Worm (Caenorhabditis elegans): ENCODE data around the gene nhr-283.
"Not testable (repeated sequence)": the region's sequence is repeated elsewhere in the genome, so short reads cannot be mapped to it uniquely, and the experiment has no call there.

The nhr-283 gene

DNA sequence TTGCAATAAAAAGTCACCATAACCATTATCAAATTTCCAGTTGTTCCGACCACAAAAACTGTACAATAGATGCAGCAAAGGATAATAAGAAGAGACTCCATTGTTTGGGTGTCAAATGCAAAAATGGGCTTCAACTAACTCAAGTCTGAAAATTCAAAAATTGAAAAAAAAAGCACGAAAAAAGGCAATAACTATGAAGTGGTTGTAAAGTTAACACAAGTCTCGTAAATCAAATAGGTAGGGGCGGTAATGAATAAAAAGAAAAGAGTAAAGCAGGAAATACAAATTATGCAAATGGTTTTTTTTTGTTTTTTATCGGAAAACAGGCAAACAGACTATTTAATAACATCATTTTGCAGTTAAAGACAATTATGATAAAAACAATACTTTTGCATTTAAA is 30.9 kb upstream of the nhr-283 start, which contains the start of gene srsx-38:
Gene srsx-38, minus strand, starts transcription at position 101 of the 400 bp plus-strand sequence.
- not testable (repeated sequence) for TF ChIP-seq klf-2 (GFP tag; conservative IDR thresholded peaks at IDR 0.05); tab-1 (GFP tag; IDR thresholded peaks at IDR 0.05); ztf-23 (GFP tag; IDR thresholded peaks at IDR 0.05)

DNA sequence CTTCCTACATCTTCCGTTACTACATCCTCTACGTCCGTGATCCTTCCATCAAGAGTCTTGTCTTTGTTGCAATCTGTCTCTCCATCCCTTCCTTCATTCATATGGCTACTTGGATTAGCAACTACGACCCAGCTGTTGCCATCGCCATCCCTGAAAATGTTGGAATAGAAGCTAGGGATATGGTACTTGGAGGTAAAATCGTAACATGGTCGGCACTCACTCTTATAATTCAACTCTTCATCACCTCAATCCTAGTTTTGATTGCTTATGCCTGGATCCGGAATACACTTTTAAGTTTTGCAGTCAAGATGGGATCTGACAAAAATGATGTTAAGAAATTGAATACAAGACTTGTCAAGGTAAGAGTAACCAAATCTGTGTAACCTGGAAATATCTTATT is 27.2 kb upstream of the nhr-283 start, which contains the start of gene T26E4.18:
Gene T26E4.18, minus strand, starts transcription at position 101 of the 400 bp plus-strand sequence.
- TF ChIP-seq klf-2 (GFP tag; conservative IDR thresholded peaks at IDR 0.05); tab-1 (GFP tag; IDR thresholded peaks at IDR 0.05); T22C8.4 (GFP tag; IDR thresholded peaks at IDR 0.05): not testable (repeated sequence)

DNA sequence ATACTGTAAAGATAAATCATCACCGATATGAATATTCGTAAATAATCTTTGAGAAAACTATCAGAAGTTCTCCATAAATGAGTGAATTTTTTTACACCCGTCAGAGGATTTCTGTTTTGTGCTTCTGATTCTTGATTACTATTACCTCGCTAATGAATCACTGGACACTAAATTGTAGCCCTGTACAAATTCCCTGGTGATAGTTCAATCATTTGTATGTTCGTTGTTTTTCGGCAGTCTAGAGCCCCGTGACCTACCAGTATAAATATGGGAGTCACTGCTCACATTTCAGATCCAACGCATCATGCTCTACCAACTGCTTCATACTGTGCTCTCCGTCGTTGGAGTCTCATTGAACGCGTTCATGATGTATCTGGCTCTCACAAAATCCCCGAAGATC is 26.5 kb upstream of the nhr-283 start, which contains the start of gene srd-27:
Gene srd-27, plus strand, starts transcription at position 301 of the 400 bp plus-strand sequence.
- not testable (repeated sequence) for TF ChIP-seq cog-1 (tag; optimal IDR thresholded peaks at IDR 0.05); ref-1 (GFP tag; conservative IDR thresholded peaks at IDR 0.05); flt-1 (GFP tag; IDR thresholded peaks at IDR 0.05)

DNA sequence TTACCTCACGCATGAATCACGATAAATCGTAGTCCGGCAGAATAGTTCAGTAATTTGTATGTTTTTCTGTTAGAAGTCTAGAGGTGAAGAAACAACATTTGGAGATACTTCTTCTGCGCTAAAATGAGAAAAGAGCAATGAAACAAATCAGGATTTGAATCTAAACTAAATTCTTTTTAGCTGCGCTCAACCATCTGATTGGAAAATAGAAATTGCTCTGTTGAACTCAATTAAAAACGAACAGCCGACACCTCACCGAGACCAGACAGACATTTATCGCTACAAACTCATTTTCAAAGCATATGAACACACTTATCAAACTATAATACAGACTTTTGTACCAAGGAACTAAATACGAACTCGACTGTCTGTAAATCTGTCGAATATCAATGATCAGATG is 26.1 kb upstream of the nhr-283 start, which contains the start of gene T26E4.9:
Gene T26E4.9, minus strand, starts transcription at position 101 of the 400 bp plus-strand sequence.
- TF ChIP-seq ref-1 (GFP tag; conservative IDR thresholded peaks at IDR 0.05); cog-1 (tag; optimal IDR thresholded peaks at IDR 0.05); flt-1 (GFP tag; IDR thresholded peaks at IDR 0.05): not testable (repeated sequence)

DNA sequence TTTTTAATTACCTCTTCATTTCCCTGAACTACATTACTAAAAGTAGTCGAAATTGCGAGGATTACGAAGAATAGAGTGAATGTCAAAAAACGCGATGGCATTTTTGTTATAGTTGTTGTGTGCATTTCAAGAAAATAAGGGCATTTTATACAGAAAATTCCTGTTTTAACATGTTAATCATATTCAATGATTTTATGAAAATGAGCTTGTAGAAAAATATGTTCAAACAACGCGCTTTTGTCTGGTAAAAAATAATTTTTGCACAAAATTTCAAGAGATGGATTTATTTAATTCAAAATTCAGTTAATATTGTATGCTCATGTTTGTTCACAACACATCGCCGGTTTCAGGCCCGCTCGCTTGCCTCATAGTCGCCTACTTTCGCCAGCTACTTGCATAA is 21.6 kb upstream of the nhr-283 start, which contains the start of gene T26E4.10:
Gene T26E4.10, minus strand, starts transcription at position 101 of the 400 bp plus-strand sequence.
- no peak for TF ChIP-seq ref-1 (GFP tag; conservative IDR thresholded peaks at IDR 0.05)
- no peak for TF ChIP-seq flt-1 (GFP tag; IDR thresholded peaks at IDR 0.05)
- no peak for TF ChIP-seq ztf-23 (GFP tag; IDR thresholded peaks at IDR 0.05)
- TF ChIP-seq cog-1 (tag; optimal IDR thresholded peaks at IDR 0.05) = no peak
- TF ChIP-seq med-1 (GFP tag; optimal IDR thresholded peaks at IDR 0.05; ENCODE audit: insufficient read depth) = no peak
- TF ChIP-seq T22C8.4 (GFP tag; IDR thresholded peaks at IDR 0.05) = no peak
- TF ChIP-seq ztf-29 (GFP tag; IDR thresholded peaks at IDR 0.05) = no peak

DNA sequence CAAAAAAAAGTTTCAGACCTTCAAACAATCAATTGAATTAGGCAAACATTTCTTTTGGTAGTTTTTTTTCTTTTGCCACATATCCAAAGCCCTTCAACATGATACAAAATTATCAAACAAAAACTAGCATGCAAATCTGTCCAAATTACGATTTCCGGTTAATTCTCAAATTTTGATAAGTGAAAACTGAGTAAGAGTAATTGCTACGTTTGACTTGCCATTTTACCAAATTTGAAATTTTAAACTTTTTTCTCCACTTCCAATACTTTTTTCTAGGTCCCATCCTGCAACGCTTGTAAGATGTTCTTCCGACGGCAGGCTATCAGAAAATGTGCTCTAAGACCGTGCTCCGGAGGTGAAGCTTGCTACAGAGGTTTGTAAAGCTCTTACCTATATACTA is 19.5 kb upstream of the nhr-283 start, which contains the start of gene nhr-223:
Gene nhr-223, plus strand, starts transcription at position 301 of the 400 bp plus-strand sequence.
- TF ChIP-seq flt-1 (GFP tag; IDR thresholded peaks at IDR 0.05) (no peak), ref-1 (GFP tag; conservative IDR thresholded peaks at IDR 0.05) (no peak), med-1 (GFP tag; optimal IDR thresholded peaks at IDR 0.05; ENCODE audit: insufficient read depth) (no peak), klf-2 (GFP tag; conservative IDR thresholded peaks at IDR 0.05) (no peak), cog-1 (tag; optimal IDR thresholded peaks at IDR 0.05) (no peak), T22C8.4 (GFP tag; IDR thresholded peaks at IDR 0.05) (no peak), tab-1 (GFP tag; IDR thresholded peaks at IDR 0.05) (no peak), ztf-29 (GFP tag; IDR thresholded peaks at IDR 0.05) (no peak), ztf-23 (GFP tag; IDR thresholded peaks at IDR 0.05) (no peak)

DNA sequence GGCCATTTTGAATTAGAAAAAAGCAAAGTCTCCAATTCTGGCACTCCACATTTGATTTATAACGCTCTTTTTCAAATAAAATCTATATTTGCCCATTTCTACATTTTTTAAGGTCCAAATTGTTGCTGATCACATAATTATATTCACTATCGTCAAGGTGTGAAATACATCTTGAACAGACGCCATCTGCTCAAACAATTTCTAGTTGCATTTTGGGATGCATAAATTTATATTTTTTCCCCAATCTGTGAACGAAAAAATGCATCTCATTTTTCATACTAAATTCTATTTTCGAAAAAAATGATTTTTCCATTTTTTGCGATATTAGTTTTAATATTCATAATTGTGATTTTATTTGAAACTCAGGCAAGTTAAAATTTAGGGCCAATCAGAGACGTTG is 16.7 kb upstream of the nhr-283 start, which contains the start of gene T26E4.7:
Gene T26E4.7, plus strand, starts transcription at position 301 of the 400 bp plus-strand sequence.
- TF ChIP-seq ztf-23 (GFP tag; IDR thresholded peaks at IDR 0.05) (no peak), T22C8.4 (GFP tag; IDR thresholded peaks at IDR 0.05) (no peak), flt-1 (GFP tag; IDR thresholded peaks at IDR 0.05) (no peak), tab-1 (GFP tag; IDR thresholded peaks at IDR 0.05) (no peak), ref-1 (GFP tag; conservative IDR thresholded peaks at IDR 0.05) (no peak), med-1 (GFP tag; optimal IDR thresholded peaks at IDR 0.05; ENCODE audit: insufficient read depth) (no peak), cog-1 (tag; optimal IDR thresholded peaks at IDR 0.05) (no peak), ztf-29 (GFP tag; IDR thresholded peaks at IDR 0.05) (no peak), klf-2 (GFP tag; conservative IDR thresholded peaks at IDR 0.05) (no peak)

DNA sequence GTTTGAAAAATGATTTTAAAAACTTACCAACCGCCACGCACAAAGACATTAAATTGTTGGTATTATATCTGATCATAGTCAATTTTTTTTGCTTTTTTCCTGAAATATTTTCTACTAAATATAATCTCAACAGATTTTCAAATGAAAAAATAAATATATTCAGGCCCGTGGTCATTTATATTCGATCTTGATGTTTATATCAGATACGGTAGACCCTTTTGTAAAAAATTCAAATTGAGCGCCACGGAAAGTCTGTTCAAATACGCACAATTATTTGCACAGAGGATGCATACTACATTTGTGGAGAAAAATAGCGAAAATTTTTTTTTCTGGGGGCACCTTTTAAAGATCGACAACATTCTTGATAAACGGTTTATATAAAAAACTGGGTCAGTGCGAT is 15.9 kb upstream of the nhr-283 start, which contains the start of gene T26E4.4:
Gene T26E4.4, minus strand, starts transcription at position 101 of the 400 bp plus-strand sequence.
- TF ChIP-seq flt-1 (GFP tag; IDR thresholded peaks at IDR 0.05) (no peak), ztf-23 (GFP tag; IDR thresholded peaks at IDR 0.05) (no peak), ztf-29 (GFP tag; IDR thresholded peaks at IDR 0.05) (no peak), T22C8.4 (GFP tag; IDR thresholded peaks at IDR 0.05) (no peak), tab-1 (GFP tag; IDR thresholded peaks at IDR 0.05) (no peak), cog-1 (tag; optimal IDR thresholded peaks at IDR 0.05) (no peak), klf-2 (GFP tag; conservative IDR thresholded peaks at IDR 0.05) (no peak), med-1 (GFP tag; optimal IDR thresholded peaks at IDR 0.05; ENCODE audit: insufficient read depth) (no peak), ref-1 (GFP tag; conservative IDR thresholded peaks at IDR 0.05) (no peak)

DNA sequence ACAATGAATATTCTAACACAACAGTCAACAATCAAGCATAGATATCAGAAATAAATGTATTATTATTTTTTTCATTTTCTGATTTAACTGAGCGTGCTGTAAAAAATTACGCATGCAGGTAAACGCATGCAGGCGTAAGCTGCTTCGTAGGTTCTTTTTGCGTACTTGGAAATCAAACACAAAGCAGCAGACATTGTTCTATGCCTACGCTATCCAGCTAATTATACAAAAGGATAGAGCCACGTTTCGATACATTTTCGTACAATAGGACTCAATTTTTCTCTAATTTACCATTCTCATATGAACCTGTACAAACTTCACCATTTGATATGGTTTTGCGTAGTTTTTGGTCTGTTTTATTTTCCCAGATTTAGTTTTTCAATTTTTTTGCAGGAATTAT is 5.9 kb upstream of the nhr-283 start, which contains the start of gene T26E4.3:
Gene T26E4.3, plus strand, starts transcription at position 301 of the 400 bp plus-strand sequence.
- TF ChIP-seq flt-1 (GFP tag; IDR thresholded peaks at IDR 0.05) (no peak), ref-1 (GFP tag; conservative IDR thresholded peaks at IDR 0.05) (no peak), cog-1 (tag; optimal IDR thresholded peaks at IDR 0.05) (no peak), ztf-23 (GFP tag; IDR thresholded peaks at IDR 0.05) (no peak), med-1 (GFP tag; optimal IDR thresholded peaks at IDR 0.05; ENCODE audit: insufficient read depth) (no peak), T22C8.4 (GFP tag; IDR thresholded peaks at IDR 0.05) (no peak), klf-2 (GFP tag; conservative IDR thresholded peaks at IDR 0.05) (no peak), ztf-29 (GFP tag; IDR thresholded peaks at IDR 0.05) (no peak)

DNA sequence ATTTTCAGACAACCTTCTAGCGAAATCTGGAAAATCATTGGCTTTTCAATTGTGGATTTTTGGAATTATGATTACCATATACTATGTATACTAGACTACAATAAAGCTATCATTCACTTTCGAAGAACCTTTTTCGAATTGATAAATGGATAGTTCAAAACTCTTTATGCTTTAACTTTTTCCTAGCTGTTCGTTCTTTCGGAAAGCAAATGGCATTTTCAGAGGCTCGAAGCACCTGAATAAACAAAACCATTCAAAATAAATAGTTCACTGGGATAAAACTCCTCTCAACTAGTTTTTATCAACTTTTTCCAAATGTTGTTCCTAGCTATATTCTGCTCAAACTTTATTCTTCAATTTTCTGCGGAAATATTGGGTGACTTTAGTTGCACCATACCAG is 4.5 kb upstream of the nhr-283 start, which contains the start of gene T26E4.2:
Gene T26E4.2, plus strand, starts transcription at position 301 of the 400 bp plus-strand sequence.
- no peak for TF ChIP-seq ztf-23 (GFP tag; IDR thresholded peaks at IDR 0.05)
- TF ChIP-seq klf-2 (GFP tag; conservative IDR thresholded peaks at IDR 0.05) = no peak
- TF ChIP-seq med-1 (GFP tag; optimal IDR thresholded peaks at IDR 0.05; ENCODE audit: insufficient read depth) = no peak
- no peak for TF ChIP-seq ztf-29 (GFP tag; IDR thresholded peaks at IDR 0.05)
- TF ChIP-seq flt-1 (GFP tag; IDR thresholded peaks at IDR 0.05) = no peak
- TF ChIP-seq tab-1 (GFP tag; IDR thresholded peaks at IDR 0.05) = no peak
- TF ChIP-seq T22C8.4 (GFP tag; IDR thresholded peaks at IDR 0.05) = no peak
- TF ChIP-seq cog-1 (tag; optimal IDR thresholded peaks at IDR 0.05) = no peak
- TF ChIP-seq ref-1 (GFP tag; conservative IDR thresholded peaks at IDR 0.05) = no peak

Data from whole organism, midembryonic.